Worm (Caenorhabditis elegans) whole organism, late embryonic: Measurements from ENCODE around the gene C05B5.4.

ENCODE experiments used
- C08G9.2 ChIP-seq: sonication (generic microtip); optimal IDR thresholded peaks from 2 replicates; lab custom pipeline; 2016; ENCODE audit warnings: mild to moderate bottlenecking, missing genetic modification characterization, moderate library complexity, missing compliant biosample characterization
- F13H6.1 ChIP-seq: sonication (generic microtip); optimal IDR thresholded peaks from 2 replicates; lab custom pipeline; 2016; ENCODE audit warnings: missing genetic modification characterization, missing compliant biosample characterization
- K02D7.2 ChIP-seq: sonication (generic microtip); optimal IDR thresholded peaks from 2 replicates; lab custom pipeline; 2017; ENCODE audit warnings: mild to moderate bottlenecking, missing genetic modification characterization, missing compliant biosample characterization
- K09A11.1 ChIP-seq: sonication (generic microtip); optimal IDR thresholded peaks from 2 replicates; lab custom pipeline; 2017; ENCODE audit warnings: antibody characterized with exemption, mild to moderate bottlenecking, missing genetic modification characterization, missing compliant biosample characterization; ENCODE audit not compliant: insufficient read depth
- Y22D7AL.16 ChIP-seq: sonication (generic microtip); optimal IDR thresholded peaks from 2 replicates; lab custom pipeline; 2016; ENCODE audit warnings: missing genetic modification characterization, missing compliant biosample characterization
- ceh-22 ChIP-seq: sonication (generic microtip); optimal IDR thresholded peaks from 2 replicates; lab custom pipeline; 2017; ENCODE audit warnings: missing biosample characterization, missing genetic modification characterization
- ceh-30 ChIP-seq: fragments of 150-350 bp; optimal IDR thresholded peaks from 2 replicates; lab custom pipeline; 2014; ENCODE audit warnings: missing biosample characterization, missing genetic modification characterization
- ceh-34 ChIP-seq: sonication (generic microtip); optimal IDR thresholded peaks from 2 replicates; lab custom pipeline; 2016; ENCODE audit warnings: mild to moderate bottlenecking, missing genetic modification characterization, missing compliant biosample characterization
- ceh-48 ChIP-seq: sonication (generic microtip); optimal IDR thresholded peaks from 2 replicates; lab custom pipeline; 2016; ENCODE audit warnings: missing genetic modification characterization, inconsistent platforms, missing compliant biosample characterization
- ceh-6 ChIP-seq: fragments of 200-800 bp; sonication (Bioruptor generic); optimal IDR thresholded peaks from 2 replicates; lab custom pipeline; 2018; ENCODE audit warnings: mild to moderate bottlenecking, missing genetic modification characterization, missing compliant biosample characterization
- che-1 ChIP-seq: sonication (generic microtip); optimal IDR thresholded peaks from 2 replicates; lab custom pipeline; 2016; ENCODE audit warnings: mild to moderate bottlenecking, missing genetic modification characterization, missing compliant biosample characterization
- dmd-4 ChIP-seq: sonication (generic microtip); optimal IDR thresholded peaks from 2 replicates; lab custom pipeline; 2016; ENCODE audit warnings: borderline replicate concordance, missing genetic modification characterization, missing compliant biosample characterization
- elt-2 ChIP-seq: sonication (generic microtip); optimal IDR thresholded peaks from 2 replicates; lab custom pipeline; 2016; ENCODE audit warnings: missing genetic modification reagents, missing genetic modification characterization, missing compliant biosample characterization
- eyg-1 ChIP-seq: sonication (generic microtip); optimal IDR thresholded peaks from 2 replicates; lab custom pipeline; 2016; ENCODE audit warnings: missing genotype, missing genetic modification characterization, missing compliant biosample characterization
- fkh-6 ChIP-seq: sonication (generic microtip); optimal IDR thresholded peaks from 2 replicates; lab custom pipeline; 2016; ENCODE audit warnings: missing genetic modification characterization, missing compliant biosample characterization
- hlh-15 ChIP-seq: sonication (generic microtip); optimal IDR thresholded peaks from 2 replicates; lab custom pipeline; 2016; ENCODE audit warnings: missing genetic modification characterization, missing compliant biosample characterization
- hlh-30 ChIP-seq: sonication (generic microtip); optimal IDR thresholded peaks from 2 replicates; lab custom pipeline; 2017; ENCODE audit warnings: antibody characterized with exemption, missing genetic modification characterization, missing compliant biosample characterization; ENCODE audit not compliant: insufficient read depth
- lim-6 ChIP-seq: sonication (generic microtip); optimal IDR thresholded peaks from 2 replicates; lab custom pipeline; 2016; ENCODE audit warnings: missing genetic modification characterization, missing compliant biosample characterization
- nhr-11 ChIP-seq: fragments of 150-350 bp; optimal IDR thresholded peaks from 2 replicates; lab custom pipeline; 2014; ENCODE audit warnings: missing biosample characterization, missing genetic modification characterization
- nhr-232 ChIP-seq: sonication (generic microtip); optimal IDR thresholded peaks from 2 replicates; lab custom pipeline; 2016; ENCODE audit warnings: missing genetic modification characterization, missing compliant biosample characterization
- npax-4 ChIP-seq: sonication (generic microtip); optimal IDR thresholded peaks from 2 replicates; lab custom pipeline; 2016; ENCODE audit warnings: missing genetic modification characterization, missing compliant biosample characterization
- pha-4 ChIP-seq: fragments of 150-350 bp; optimal IDR thresholded peaks from 2 replicates; lab custom pipeline; 2018; ENCODE audit warnings: missing biosample characterization, missing genetic modification reagents, missing genetic modification characterization
- pros-1 ChIP-seq: fragments of 150-350 bp; optimal IDR thresholded peaks from 2 replicates; lab custom pipeline; 2014; ENCODE audit warnings: missing biosample characterization, missing genetic modification reagents, missing genetic modification characterization
- ref-2 ChIP-seq: sonication (generic microtip); optimal IDR thresholded peaks from 2 replicates; lab custom pipeline; 2016; ENCODE audit warnings: missing genetic modification characterization, missing compliant biosample characterization
- sox-2 ChIP-seq: fragments of 200-800 bp; sonication (Bioruptor generic); IDR thresholded peaks from 2 replicates; pipeline ENCODE4 v1.3.6; 2022; ENCODE audit warnings: missing genetic modification reagents, missing genetic modification characterization, missing compliant biosample characterization
- unc-3 ChIP-seq, 2 experiments: fragments of 200-800 bp in 1 of 2; sonication (Bioruptor generic) in 1 of 2; sonication (generic microtip) in 1 of 2; conservative IDR thresholded peaks in 1 of 2; optimal IDR thresholded peaks in 1 of 2; 2 replicates each; pipeline versions ENCODE4 v1.3.6 to Lab custom; 2016 to 2022; ENCODE audit warnings: missing compliant biosample characterization in 2 of 2, missing genetic modification characterization in 2 of 2, missing genetic modification reagents in 1 of 2
- unc-55 ChIP-seq: sonication (generic microtip); optimal IDR thresholded peaks from 2 replicates; lab custom pipeline; 2017; ENCODE audit warnings: missing biosample characterization, missing genetic modification reagents, missing genetic modification characterization
- unc-86 ChIP-seq: sonication (generic microtip); optimal IDR thresholded peaks from 2 replicates; lab custom pipeline; 2016; ENCODE audit warnings: missing genetic modification characterization, missing compliant biosample characterization
- zip-5 ChIP-seq: sonication (generic microtip); optimal IDR thresholded peaks from 2 replicates; lab custom pipeline; 2016; ENCODE audit warnings: missing genetic modification characterization, missing compliant biosample characterization

C05B5.4 gene

DNA sequence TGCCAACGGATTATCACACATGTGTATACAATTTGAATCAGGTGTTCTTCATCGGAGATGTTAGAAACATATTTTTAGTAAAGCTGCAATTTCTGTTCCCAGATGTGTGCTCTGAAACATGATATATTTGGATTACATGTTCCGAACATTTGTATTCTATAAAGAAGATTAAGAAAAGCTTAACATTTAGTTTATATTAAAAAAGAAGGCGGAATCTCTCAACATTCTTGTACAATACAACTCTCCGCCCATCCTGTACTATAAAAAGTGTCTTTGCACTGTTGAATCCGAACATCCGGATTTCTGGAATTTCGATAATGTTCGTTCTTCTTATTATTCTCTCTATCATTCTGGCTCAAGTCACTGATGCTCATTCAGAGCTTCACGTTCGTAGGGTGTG, 34.3 kb downstream of the C05B5.4 start, which contains the start of gene ins-23:
Gene ins-23 (plus strand): TSS at position 301 of the 400 bp plus-strand sequence.
- TF ChIP-seq ceh-48 (tag; lab: Kevin White, UChicago), result no peak
- TF ChIP-seq sox-2 (GFP tag; lab: Robert Waterston, UW), result no peak
- TF ChIP-seq C08G9.2 (tag; lab: Kevin White, UChicago), result no peak
- no peak for TF ChIP-seq ceh-30 (tag; lab: Kevin White, UChicago)
- no peak for TF ChIP-seq elt-2 (tag; lab: Kevin White, UChicago)
- TF ChIP-seq ceh-22 (tag; lab: Kevin White, UChicago), result no peak
- TF ChIP-seq K09A11.1 (tag; lab: Kevin White, UChicago), result no peak
- TF ChIP-seq pros-1 (tag; lab: Kevin White, UChicago), result no peak
- TF ChIP-seq K02D7.2 (tag; lab: Kevin White, UChicago), result no peak
- TF ChIP-seq lim-6 (tag; lab: Kevin White, UChicago), result no peak
- no peak for TF ChIP-seq nhr-11 (tag; lab: Kevin White, UChicago)
- TF ChIP-seq pha-4, result no peak
- TF ChIP-seq Y22D7AL.16 (tag; lab: Kevin White, UChicago), result no peak
- TF ChIP-seq unc-55 (GFP tag; lab: Kevin White, UChicago), result no peak
- TF ChIP-seq F13H6.1 (tag; lab: Kevin White, UChicago), result no peak
- no peak for TF ChIP-seq eyg-1 (tag; lab: Kevin White, UChicago)
- no peak for TF ChIP-seq nhr-232 (tag; lab: Kevin White, UChicago)

DNA sequence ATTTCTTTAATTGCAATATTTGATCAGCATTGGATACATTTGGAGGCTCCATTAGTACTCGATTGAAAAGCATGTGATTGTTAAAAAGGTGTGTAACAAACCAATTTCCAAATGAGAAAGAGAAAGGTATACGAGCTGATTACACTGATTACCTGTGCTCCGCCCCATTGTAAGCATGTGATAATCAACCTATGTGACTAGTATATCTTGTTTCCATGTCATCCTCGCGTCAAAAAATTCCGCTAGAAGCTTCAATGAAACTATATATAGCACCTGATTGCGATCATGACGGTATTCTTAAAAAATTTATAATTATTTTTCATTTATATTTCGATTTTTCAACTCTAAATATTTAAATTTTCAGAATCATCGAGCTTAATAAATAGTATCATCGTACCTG, 36.9 kb downstream of the C05B5.4 start, which contains the start of gene M04D8.4:
Gene M04D8.4 (minus strand): TSS at position 101 of the 400 bp plus-strand sequence.
- TF ChIP-seq ceh-22 (tag; lab: Kevin White, UChicago) (no peak), zip-5 (tag; lab: Kevin White, UChicago) (no peak), ceh-6 (GFP tag; lab: Kevin White, UChicago) (no peak), ceh-34 (tag; lab: Kevin White, UChicago) (no peak), dmd-4 (tag; lab: Kevin White, UChicago) (no peak), che-1 (tag; lab: Kevin White, UChicago) (no peak)

DNA sequence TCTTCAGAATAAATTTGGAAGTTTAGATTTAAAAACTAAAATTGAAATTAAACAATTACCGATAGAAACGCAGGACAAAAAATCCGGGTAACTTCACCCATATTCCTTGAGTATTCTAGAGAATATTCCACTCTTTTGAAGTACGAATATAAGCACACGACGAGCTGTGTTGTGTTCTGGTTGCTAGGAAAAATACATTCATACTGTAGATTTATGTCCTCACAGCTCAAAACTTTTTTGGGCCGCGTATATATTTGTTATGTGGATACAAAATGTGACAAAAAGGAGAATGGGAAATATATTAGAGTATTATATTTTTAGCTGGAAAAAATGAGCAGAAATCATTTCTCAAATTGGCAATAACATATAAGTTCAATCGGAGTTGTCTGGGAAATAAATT, 39.5 kb downstream of the C05B5.4 start, which contains the start of gene M04D8.5:
Gene M04D8.5 (minus strand): TSS at position 101 of the 400 bp plus-strand sequence.
- TF ChIP-seq eyg-1 (tag; lab: Kevin White, UChicago) (no peak), hlh-15 (tag; lab: Kevin White, UChicago) (no peak), fkh-6 (tag; lab: Kevin White, UChicago) (no peak), npax-4 (tag; lab: Kevin White, UChicago) (no peak)

DNA sequence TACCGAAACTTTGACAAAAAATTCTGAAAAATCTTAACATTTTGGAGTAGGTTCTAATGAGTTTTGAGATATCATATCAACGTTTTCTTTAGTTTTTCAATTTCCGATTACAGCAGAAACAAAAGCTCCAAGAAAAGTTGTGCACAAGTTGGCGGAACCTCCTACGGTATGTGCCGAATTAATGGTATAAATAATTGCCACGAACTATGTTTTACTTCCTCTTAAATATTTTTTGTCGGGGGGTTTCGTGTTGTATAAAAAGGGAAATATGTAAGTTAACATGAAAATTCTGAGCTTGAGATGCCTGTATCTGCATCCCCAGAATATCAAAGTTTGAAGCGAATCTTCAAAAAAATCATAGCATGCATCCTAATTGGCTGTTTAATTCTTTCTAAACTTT, 40.2 kb downstream of the C05B5.4 start, which contains the start of gene M04D8.8:
Gene M04D8.8 (plus strand): TSS at position 301 of the 400 bp plus-strand sequence.
- TF ChIP-seq Y22D7AL.16 (tag; lab: Kevin White, UChicago) (no peak), unc-3 (GFP tag; conservative IDR thresholded peaks at IDR 0.05; lab: Robert Waterston, UW) (no peak), unc-3 (tag; optimal IDR thresholded peaks at IDR 0.05; lab: Kevin White, UChicago) (no peak), ref-2 (tag; lab: Kevin White, UChicago) (no peak), elt-2 (tag; lab: Kevin White, UChicago) (no peak), unc-55 (GFP tag; lab: Kevin White, UChicago) (no peak), K09A11.1 (tag; lab: Kevin White, UChicago) (no peak), unc-86 (tag; lab: Kevin White, UChicago) (no peak)

DNA sequence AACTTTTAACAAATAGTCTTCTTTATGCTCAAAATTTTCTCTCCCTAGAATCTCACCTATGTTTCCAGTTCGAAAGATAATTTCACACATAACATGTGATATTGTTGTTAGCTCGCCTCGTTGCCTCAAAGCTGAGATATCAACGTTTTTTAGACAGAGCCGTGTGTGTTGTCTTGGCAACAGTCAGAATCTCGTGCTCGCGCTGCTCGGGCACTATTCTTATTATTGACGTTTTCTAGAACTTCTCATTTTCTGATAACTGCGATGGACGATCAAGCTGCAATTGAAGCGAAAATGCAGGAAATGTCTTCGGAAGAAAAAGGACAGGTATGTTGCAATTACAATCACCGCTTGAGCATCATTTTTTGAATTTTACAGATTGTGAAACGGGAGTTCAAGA, 42.1 kb downstream of the C05B5.4 start, which contains the start of gene xbx-3:
Gene xbx-3 (plus strand): TSS at position 163 of the 400 bp plus-strand sequence.
- TF ChIP-seq hlh-30 (tag; lab: Kevin White, UChicago), result no peak
- TF ChIP-seq ceh-48 (tag; lab: Kevin White, UChicago), result no peak

DNA sequence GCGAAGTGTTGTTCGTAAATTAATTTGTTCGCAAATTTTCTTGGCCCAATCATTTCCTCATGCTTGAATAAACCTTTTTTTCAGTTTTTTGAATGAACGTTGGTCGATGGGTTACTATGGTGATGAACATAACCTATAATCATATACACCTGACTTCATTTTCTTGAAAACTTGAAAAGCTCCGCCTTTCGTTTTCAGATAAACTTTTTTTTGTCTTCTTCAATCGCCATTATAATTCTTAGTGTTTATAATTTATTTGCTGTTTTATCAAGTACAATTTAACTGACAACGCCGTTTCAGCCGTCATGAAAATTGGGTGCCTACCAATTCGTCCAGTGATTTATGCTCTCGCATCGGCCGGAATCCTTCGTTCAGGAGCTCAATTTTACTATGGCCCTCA, 43.5 kb downstream of the C05B5.4 start, which contains the start of gene M04D8.7:
Gene M04D8.7 (plus strand): TSS at position 301 of the 400 bp plus-strand sequence.
- no peak for TF ChIP-seq unc-86 (tag; lab: Kevin White, UChicago)
